Worm (Caenorhabditis elegans): ENCODE measurements around the gene lmp-1.
A peak's percentile ranks its signal among the peaks of the same experiment; 100 is the strongest.

lmp-1 gene

DNA sequence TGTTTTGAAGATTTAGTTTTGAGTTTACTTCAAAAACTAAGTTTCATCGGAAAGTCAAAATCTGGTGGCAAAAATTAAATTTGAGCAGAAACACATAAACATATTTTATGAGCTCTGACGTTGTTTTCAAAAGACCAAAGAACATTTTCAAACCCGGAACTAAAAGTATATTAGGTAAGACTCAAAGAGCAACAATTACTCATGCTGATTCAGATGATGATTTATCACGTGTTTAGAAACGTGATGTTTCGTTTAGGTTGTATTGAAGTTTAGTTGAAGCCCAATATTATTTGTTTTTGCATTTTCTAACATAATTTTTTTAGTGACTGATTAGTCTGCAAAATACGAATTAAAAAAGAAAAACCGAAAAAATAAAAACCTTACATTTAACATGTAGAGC, 23.7 kb downstream of the lmp-1 start:
- TF ChIP-seq ceh-39 (tag; optimal IDR thresholded peaks at IDR 0.05), result no peak
- no peak for TF ChIP-seq flh-1 (GFP tag; optimal IDR thresholded peaks at IDR 0.05)
- no peak for TF ChIP-seq nhr-12 (tag; optimal IDR thresholded peaks at IDR 0.05)
- TF ChIP-seq ceh-43 (GFP tag; optimal IDR thresholded peaks at IDR 0.05), result no peak
- no peak for TF ChIP-seq nhr-76 (tag; optimal IDR thresholded peaks at IDR 0.05)
- TF ChIP-seq lin-32 (GFP tag; optimal IDR thresholded peaks at IDR 0.05), result no peak
- TF ChIP-seq unc-62 (GFP tag; optimal IDR thresholded peaks at IDR 0.05), result no peak
- TF ChIP-seq drap-1 (GFP tag; optimal IDR thresholded peaks at IDR 0.05), result no peak
- no peak for TF ChIP-seq cnd-1 (tag; optimal IDR thresholded peaks at IDR 0.05)
- no peak for TF ChIP-seq bed-3 (GFP tag; optimal IDR thresholded peaks at IDR 0.05)
- TF ChIP-seq tbx-8 (GFP tag; optimal IDR thresholded peaks at IDR 0.05), result no peak
- TF ChIP-seq zip-8 (tag; optimal IDR thresholded peaks at IDR 0.05), result no peak
- TF ChIP-seq mep-1 (tag; optimal IDR thresholded peaks at IDR 0.05), result no peak
- no peak for TF ChIP-seq sem-2 (GFP tag; optimal IDR thresholded peaks at IDR 0.05)
- TF ChIP-seq elt-3 (tag; optimal IDR thresholded peaks at IDR 0.05), result no peak
- TF ChIP-seq pha-4 (tag; optimal IDR thresholded peaks at IDR 0.05), result no peak

DNA sequence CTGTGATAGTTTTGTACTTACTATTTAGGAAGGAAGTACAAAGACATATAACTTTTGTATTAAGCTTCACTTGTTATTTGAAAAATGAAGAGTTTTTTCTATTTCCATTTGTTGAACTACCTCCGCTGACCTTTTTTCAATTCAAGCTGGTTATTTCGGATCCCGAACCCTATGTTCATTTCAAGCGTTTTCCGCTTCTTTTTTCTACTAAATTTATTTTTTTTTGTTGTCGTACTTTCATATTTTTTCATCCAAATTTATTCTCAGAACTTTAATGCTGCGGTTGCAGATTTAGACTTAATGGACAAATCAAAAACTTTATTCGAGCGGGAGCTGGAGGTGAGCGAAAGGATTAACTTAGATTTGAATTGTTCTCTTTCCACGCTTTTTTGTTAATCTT, 27.5 kb downstream of the lmp-1 start, which contains the start of gene C03B1.6:
C03B1.6 (plus strand) TSS at position 301 of the 400 bp plus-strand sequence.
- no peak for TF ChIP-seq ceh-83 (GFP tag; optimal IDR thresholded peaks at IDR 0.05)
- TF ChIP-seq lsy-2 (tag; optimal IDR thresholded peaks at IDR 0.05), result no peak
- TF ChIP-seq elt-1 (tag; optimal IDR thresholded peaks at IDR 0.05; ENCODE audit: borderline replicate concordance, insufficient read depth), result no peak
- TF ChIP-seq cnd-1 (tag; optimal IDR thresholded peaks at IDR 0.05), result no peak
- no peak for TF ChIP-seq lin-13 (tag; optimal IDR thresholded peaks at IDR 0.05)
- TF ChIP-seq zip-8 (tag; optimal IDR thresholded peaks at IDR 0.05), result no peak
- TF ChIP-seq nhr-12 (tag; optimal IDR thresholded peaks at IDR 0.05), result no peak
- TF ChIP-seq elt-3 (tag; optimal IDR thresholded peaks at IDR 0.05), result no peak
- TF ChIP-seq ces-1 (GFP tag; optimal IDR thresholded peaks at IDR 0.05), result no peak
- TF ChIP-seq ceh-39 (tag; optimal IDR thresholded peaks at IDR 0.05), result no peak
- TF ChIP-seq M03D4.4 (tag; optimal IDR thresholded peaks at IDR 0.05), result no peak

DNA sequence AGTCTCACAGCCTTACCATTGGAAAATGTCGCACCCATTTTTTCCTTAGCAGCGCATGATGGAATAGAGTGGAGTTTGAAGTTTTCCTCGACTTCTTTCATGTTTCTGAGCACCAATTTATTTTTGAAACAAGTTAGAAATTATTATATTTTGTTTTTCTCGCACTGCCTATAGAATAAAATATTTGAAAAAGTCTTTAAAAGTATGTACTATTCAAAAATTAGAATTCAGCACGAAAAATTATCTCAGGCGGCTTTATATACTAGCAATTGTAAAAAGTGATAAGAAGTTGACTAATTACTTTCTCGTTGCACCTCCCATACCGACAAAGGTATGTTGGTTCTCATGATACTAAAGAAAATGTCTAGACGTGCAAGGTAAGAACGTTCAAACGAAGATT, 30.5 kb downstream of the lmp-1 start, which contains the start of gene C03B1.9:
C03B1.9 (minus strand) TSS at position 101 of the 400 bp plus-strand sequence.
- no peak for TF ChIP-seq zip-8 (tag; optimal IDR thresholded peaks at IDR 0.05)
- no peak for TF ChIP-seq ceh-43 (GFP tag; optimal IDR thresholded peaks at IDR 0.05)
- no peak for TF ChIP-seq elt-3 (tag; optimal IDR thresholded peaks at IDR 0.05)
- TF ChIP-seq sptf-1 (tag; optimal IDR thresholded peaks at IDR 0.05), result no peak
- no peak for TF ChIP-seq sem-2 (GFP tag; optimal IDR thresholded peaks at IDR 0.05)
- TF ChIP-seq unc-62 (GFP tag; optimal IDR thresholded peaks at IDR 0.05), result no peak
- TF ChIP-seq flh-1 (GFP tag; optimal IDR thresholded peaks at IDR 0.05), result no peak
- no peak for TF ChIP-seq ztf-11 (tag; optimal IDR thresholded peaks at IDR 0.05)
- TF ChIP-seq nhr-76 (tag; optimal IDR thresholded peaks at IDR 0.05), result no peak
- no peak for TF ChIP-seq nhr-2 (tag; optimal IDR thresholded peaks at IDR 0.05)
- no peak for TF ChIP-seq cnd-1 (tag; optimal IDR thresholded peaks at IDR 0.05)
- no peak for TF ChIP-seq nhr-12 (tag; optimal IDR thresholded peaks at IDR 0.05)
- TF ChIP-seq hlh-1 (tag; optimal IDR thresholded peaks at IDR 0.05), result no peak
- TF ChIP-seq unc-120 (tag; optimal IDR thresholded peaks at IDR 0.05; ENCODE audit: poor library complexity, severe bottlenecking), result no peak
- no peak for TF ChIP-seq lsy-2 (tag; optimal IDR thresholded peaks at IDR 0.05)
- TF ChIP-seq ces-1 (GFP tag; optimal IDR thresholded peaks at IDR 0.05), result no peak
- TF ChIP-seq M03D4.4 (tag; optimal IDR thresholded peaks at IDR 0.05), result no peak
- TF ChIP-seq elt-1 (tag; optimal IDR thresholded peaks at IDR 0.05; ENCODE audit: borderline replicate concordance, insufficient read depth), result no peak
- no peak for TF ChIP-seq snpc-4 (tag; optimal IDR thresholded peaks at IDR 0.05)
- no peak for TF ChIP-seq lin-32 (GFP tag; optimal IDR thresholded peaks at IDR 0.05)

DNA sequence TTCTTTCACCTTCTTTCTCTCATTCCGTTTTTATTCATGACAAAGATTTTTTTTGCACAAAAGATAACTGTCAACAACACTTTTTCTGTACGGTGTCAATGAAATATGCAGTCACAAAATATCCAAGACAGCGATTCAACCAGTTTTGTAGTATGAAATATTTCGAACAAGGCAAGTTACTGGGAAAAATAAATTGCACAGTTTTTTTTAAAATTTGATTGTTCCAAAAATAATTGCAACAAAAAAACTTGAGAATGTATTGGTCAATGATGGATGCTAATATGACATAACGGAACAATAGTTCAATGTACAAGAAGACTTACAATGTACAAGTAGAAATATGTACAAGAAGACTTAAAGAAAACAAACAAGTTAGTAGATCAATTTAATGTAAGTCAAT, 31.7 kb downstream of the lmp-1 start:
- TF ChIP-seq nhr-237 (tag; optimal IDR thresholded peaks at IDR 0.05), result no peak
- TF ChIP-seq nhr-2 (tag; optimal IDR thresholded peaks at IDR 0.05), result no peak
- no peak for TF ChIP-seq nhr-76 (tag; optimal IDR thresholded peaks at IDR 0.05)
- no peak for TF ChIP-seq blmp-1 (tag; optimal IDR thresholded peaks at IDR 0.05)
- TF ChIP-seq pha-4 (tag; optimal IDR thresholded peaks at IDR 0.05), result no peak

DNA sequence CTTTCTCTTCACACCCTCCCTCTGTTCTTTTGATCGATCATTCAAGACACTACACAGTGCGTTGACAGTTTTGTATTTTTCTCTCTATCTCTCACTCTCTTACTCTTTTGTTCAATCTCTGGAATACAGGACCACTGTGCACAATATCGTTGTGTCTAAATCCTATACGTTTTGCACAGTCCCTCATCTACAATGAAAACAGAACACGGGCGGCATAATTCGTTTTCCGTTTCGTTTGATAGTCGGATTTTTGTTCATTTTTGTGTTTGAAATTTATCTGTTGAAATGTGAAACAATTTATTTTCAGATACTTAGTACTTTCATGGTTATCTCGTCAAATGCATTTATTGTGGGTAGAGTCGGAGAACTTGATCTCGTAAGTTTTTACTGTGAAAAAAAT, 36.0 kb downstream of the lmp-1 start, which contains the start of gene C03B1.7:
C03B1.7 (plus strand) TSS at position 301 of the 400 bp plus-strand sequence.
- TF ChIP-seq M03D4.4 (tag; optimal IDR thresholded peaks at IDR 0.05), result no peak
- TF ChIP-seq nhr-2 (tag; optimal IDR thresholded peaks at IDR 0.05), result peak; percentile 48
- TF ChIP-seq lin-32 (GFP tag; optimal IDR thresholded peaks at IDR 0.05), result no peak
